Fruit fly (Drosophila melanogaster) whole organism, adult: ENCODE data around the gene Frq2.

Experiments used
- CG11617 ChIP-seq: fragments of 200-800 bp; sonication (Bioruptor generic); optimal IDR thresholded peaks from 2 replicates; lab custom pipeline; 2017; ENCODE audit warnings: mild to moderate bottlenecking, missing biosample characterization, missing genetic modification reagents, missing genetic modification characterization
- CG12768 ChIP-seq: fragments of 200-800 bp; sonication (Bioruptor generic); optimal IDR thresholded peaks from 2 replicates; lab custom pipeline; 2017; ENCODE audit warnings: missing biosample characterization, missing genetic modification characterization, mild to moderate bottlenecking, moderate library complexity, missing genetic modification reagents
- CG14711 ChIP-seq: fragments of 200-800 bp; sonication (Bioruptor generic); optimal IDR thresholded peaks from 2 replicates; lab custom pipeline; 2018; ENCODE audit warnings: missing biosample characterization, mild to moderate bottlenecking, missing genetic modification characterization, moderate library complexity
- CG1620 ChIP-seq: fragments of 200-800 bp; sonication (Bioruptor generic); optimal IDR thresholded peaks from 2 replicates; lab custom pipeline; 2016; ENCODE audit warnings: missing biosample characterization, missing genetic modification characterization
- CG33017 ChIP-seq: fragments of 200-800 bp; sonication (Bioruptor generic); optimal IDR thresholded peaks from 2 replicates; lab custom pipeline; 2018; ENCODE audit warnings: missing biosample characterization, mild to moderate bottlenecking, missing genetic modification characterization, moderate library complexity
- CG5204 ChIP-seq: fragments of 200-800 bp; sonication (Bioruptor generic); optimal IDR thresholded peaks from 2 replicates; lab custom pipeline; 2016; ENCODE audit warnings: missing biosample characterization, missing genetic modification characterization
- CG7045 ChIP-seq: fragments of 200-800 bp; sonication (Bioruptor generic); optimal IDR thresholded peaks from 2 replicates; lab custom pipeline; 2017; ENCODE audit warnings: missing biosample characterization, mild to moderate bottlenecking, missing genetic modification characterization
- CG7101 ChIP-seq: fragments of 200-800 bp; sonication (Bioruptor generic); optimal IDR thresholded peaks from 2 replicates; lab custom pipeline; 2018; ENCODE audit warnings: missing biosample characterization, mild to moderate bottlenecking, missing genetic modification characterization, moderate library complexity
- Clk ChIP-seq: fragments of 200-800 bp; sonication (Bioruptor generic); optimal IDR thresholded peaks from 2 replicates; lab custom pipeline; 2017; ENCODE audit warnings: missing biosample characterization, missing genetic modification characterization
- Crg-1 ChIP-seq: fragments of 200-800 bp; sonication (Bioruptor generic); optimal IDR thresholded peaks from 2 replicates; lab custom pipeline; 2016; ENCODE audit warnings: missing biosample characterization, missing genetic modification characterization
- Hr96 ChIP-seq: fragments of 200-800 bp; sonication (Bioruptor generic); optimal IDR thresholded peaks from 2 replicates; lab custom pipeline; 2016; ENCODE audit warnings: missing biosample characterization, missing genetic modification characterization
- Mnt ChIP-seq: fragments of 200-800 bp; sonication (Bioruptor generic); optimal IDR thresholded peaks from 2 replicates; lab custom pipeline; 2016; ENCODE audit warnings: missing biosample characterization, mild to moderate bottlenecking, missing genetic modification characterization
- bab1 ChIP-seq: fragments of 200-800 bp; sonication (Bioruptor generic); optimal IDR thresholded peaks from 3 replicates; lab custom pipeline; 2019; ENCODE audit warnings: missing biosample characterization, mild to moderate bottlenecking, missing genetic modification characterization, moderate library complexity
- cic ChIP-seq: fragments of 200-800 bp; sonication (Bioruptor generic); optimal IDR thresholded peaks from 2 replicates; lab custom pipeline; 2017; ENCODE audit warnings: missing biosample characterization, mild to moderate bottlenecking, missing genetic modification characterization, moderate library complexity
- cnc ChIP-seq, 2 experiments: fragments of >200 bp; optimal IDR thresholded peaks; 2 replicates each; lab custom pipeline; 2017
- kay ChIP-seq: fragments of 200-800 bp; sonication (Bioruptor generic); peaks from one replicate; lab custom pipeline; 2016; ENCODE audit warnings: missing biosample characterization, missing genetic modification characterization, borderline replicate concordance
- ovo ChIP-seq: fragments of 200-800 bp; sonication (Bioruptor generic); optimal IDR thresholded peaks from 2 replicates; lab custom pipeline; 2016; ENCODE audit warnings: missing biosample characterization, missing genetic modification characterization
- pad ChIP-seq: fragments of 200-800 bp; sonication (Bioruptor generic); optimal IDR thresholded peaks from 3 replicates; lab custom pipeline; 2017; ENCODE audit warnings: missing biosample characterization, missing genetic modification characterization, mild to moderate bottlenecking, moderate library complexity, missing genetic modification reagents
- tj ChIP-seq: fragments of 200-800 bp; sonication (Bioruptor generic); optimal IDR thresholded peaks from 3 replicates; lab custom pipeline; 2017; ENCODE audit warnings: missing biosample characterization, mild to moderate bottlenecking, missing genetic modification characterization, moderate library complexity
- toe ChIP-seq: fragments of 200-800 bp; sonication (Bioruptor generic); optimal IDR thresholded peaks from 2 replicates; lab custom pipeline; 2016; ENCODE audit warnings: missing biosample characterization, missing genetic modification characterization

Frq2 gene

DNA sequence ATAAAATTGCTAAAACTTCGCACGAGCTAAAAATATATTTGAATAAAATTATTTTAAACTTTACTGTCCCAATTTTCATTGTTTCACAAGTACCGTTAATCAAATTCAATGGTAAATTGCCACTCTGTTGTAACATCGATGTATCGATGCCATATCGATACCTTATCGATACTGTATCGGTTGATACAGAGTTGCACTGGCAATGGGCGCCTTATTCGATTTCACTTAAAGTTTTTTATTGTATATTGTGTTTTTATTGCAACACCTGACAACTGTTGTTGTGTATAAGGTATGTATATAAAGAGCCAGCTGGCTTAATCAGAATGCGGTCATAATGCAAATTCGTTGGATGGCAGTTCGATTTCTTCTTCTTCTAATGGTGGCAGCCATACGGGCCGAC lies 39.1 kb upstream of the Frq2 start, which contains the start of gene CG43229:
Gene CG43229 (plus strand): TSS at position 246 of the 400 bp plus-strand sequence.
- TF ChIP-seq CG7101 (no peak), ovo (GFP tag; lab: Kevin White, UChicago) (peak; percentile 3)

DNA sequence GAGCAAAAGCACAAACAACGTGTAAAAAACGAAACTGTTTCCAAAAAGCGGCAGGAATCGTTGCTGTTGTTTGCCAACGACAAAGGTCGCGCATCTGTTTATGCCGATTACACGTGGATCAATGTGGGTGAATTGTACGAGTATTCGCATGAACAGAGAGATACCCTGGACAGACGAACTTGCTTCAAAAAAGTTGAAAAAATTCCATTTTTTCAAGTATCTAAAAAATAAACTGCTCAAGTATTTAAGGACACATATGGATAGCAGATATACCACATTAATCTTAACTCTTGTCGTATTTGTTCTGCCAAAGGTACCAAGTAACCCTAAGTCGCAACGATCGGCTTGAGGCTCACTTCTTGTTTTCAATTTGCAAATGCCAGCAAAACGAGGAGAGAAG lies 37.5 kb upstream of the Frq2 start:
- TF ChIP-seq CG12768 (GFP tag; lab: Kevin White, UChicago) (no peak), kay (GFP tag; lab: Kevin White, UChicago) (no peak), tj (GFP tag; lab: Kevin White, UChicago) (no peak), ovo (GFP tag; lab: Kevin White, UChicago) (no peak), CG11617 (GFP tag; lab: Kevin White, UChicago) (no peak), Hr96 (GFP tag; lab: Kevin White, UChicago) (no peak), toe (GFP tag; lab: Kevin White, UChicago) (no peak), cic (no peak), CG33017 (tag; lab: Kevin White, UChicago) (no peak), CG5204 (GFP tag; lab: Kevin White, UChicago) (no peak), Mnt (no peak), CG14711 (no peak), pad (GFP tag; lab: Kevin White, UChicago) (no peak), CG7045 (GFP tag; lab: Kevin White, UChicago) (no peak), bab1 (no peak), CG1620 (GFP tag; lab: Kevin White, UChicago) (no peak), cnc (optimal IDR thresholded peaks at IDR 0.05; lab: Kevin White, UChicago) (no peak), Crg-1 (no peak)

DNA sequence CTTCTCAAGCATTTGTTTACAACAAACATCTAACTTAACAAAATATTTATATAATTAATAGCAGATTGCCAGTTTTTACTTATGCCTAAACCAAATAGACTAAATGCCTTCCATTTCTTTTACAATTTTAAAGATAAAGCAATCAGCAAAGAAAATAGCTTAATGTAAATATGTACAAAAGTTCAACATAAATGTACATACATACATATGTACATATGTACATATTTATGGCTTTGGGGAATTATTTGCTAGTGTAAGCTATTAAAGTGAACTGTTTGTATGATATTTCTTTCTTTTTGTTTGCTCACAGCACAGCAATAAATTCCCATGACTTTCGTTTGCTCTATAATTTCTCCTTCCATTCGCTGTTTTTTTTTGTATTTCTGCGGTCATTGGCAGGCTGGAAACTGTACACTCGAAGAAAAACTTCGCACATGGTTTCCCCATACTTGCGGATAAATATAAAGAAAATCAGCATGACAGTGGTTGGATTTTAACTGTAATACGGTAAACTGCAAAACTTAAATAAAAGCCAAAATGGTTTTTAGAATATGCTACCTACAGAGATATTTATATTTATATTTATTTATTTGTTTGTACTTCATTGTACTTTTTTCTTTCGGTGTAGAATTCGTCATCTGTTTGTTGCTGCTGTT lies 36.4 kb upstream of the Frq2 start:
- TF ChIP-seq CG7101 (no peak), kay (GFP tag; lab: Kevin White, UChicago) (no peak), pad (GFP tag; lab: Kevin White, UChicago) (no peak), Hr96 (GFP tag; lab: Kevin White, UChicago) (no peak), CG7045 (GFP tag; lab: Kevin White, UChicago) (no peak), CG5204 (GFP tag; lab: Kevin White, UChicago) (no peak), cnc (optimal IDR thresholded peaks at IDR 0.05; lab: Kevin White, UChicago) (no peak), toe (GFP tag; lab: Kevin White, UChicago) (no peak), CG12768 (GFP tag; lab: Kevin White, UChicago) (no peak), CG1620 (GFP tag; lab: Kevin White, UChicago) (no peak), Crg-1 (no peak), CG33017 (tag; lab: Kevin White, UChicago) (no peak), Mnt (no peak), Clk (GFP tag; lab: Kevin White, UChicago) (no peak), cic (no peak)

DNA sequence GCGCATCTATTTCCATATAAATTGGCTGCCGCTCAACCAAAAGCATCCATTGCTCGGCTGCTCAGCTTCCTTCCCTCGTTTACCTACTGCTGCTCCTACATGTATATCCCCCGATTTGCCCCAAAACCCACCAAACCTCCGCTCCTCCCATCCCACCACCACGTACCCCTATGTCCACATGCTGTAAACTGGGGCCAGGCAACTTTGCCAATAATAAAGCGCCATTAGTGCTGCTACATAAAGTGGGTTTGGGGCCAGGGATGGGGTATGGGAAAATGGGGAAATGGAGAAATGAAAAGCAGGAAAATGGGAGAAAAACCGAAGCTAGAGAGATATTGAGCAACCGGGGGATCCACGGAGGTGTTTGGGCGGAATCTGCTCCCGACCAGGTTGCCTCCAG lies 28.1 kb upstream of the Frq2 start:
- TF ChIP-seq cnc (optimal IDR thresholded peaks at IDR 0.05; lab: Kevin White, UChicago) (no peak), CG14711 (no peak)

DNA sequence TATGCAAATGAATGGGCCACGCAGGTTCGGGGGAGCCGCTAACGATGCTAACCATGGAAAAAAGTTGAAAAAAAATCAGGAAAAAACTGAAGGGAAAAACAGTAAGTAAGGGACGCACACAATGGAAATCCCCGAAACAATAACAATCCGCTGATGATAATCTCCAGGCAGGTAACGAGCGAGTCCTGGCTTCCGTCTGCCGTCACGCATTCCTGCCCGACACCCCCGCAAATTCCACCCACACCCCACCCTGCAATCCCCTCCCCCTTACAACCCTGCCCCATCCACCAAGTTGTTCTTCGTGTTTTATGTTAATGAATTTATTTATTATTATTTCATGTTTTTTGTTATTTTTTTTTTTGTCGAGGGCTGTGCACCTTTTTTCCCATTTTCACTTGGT lies 26.1 kb upstream of the Frq2 start:
- TF ChIP-seq CG11617 (GFP tag; lab: Kevin White, UChicago) (no peak), Clk (GFP tag; lab: Kevin White, UChicago) (no peak), CG12768 (GFP tag; lab: Kevin White, UChicago) (no peak), CG7101 (no peak), ovo (GFP tag; lab: Kevin White, UChicago) (no peak), bab1 (no peak)

DNA sequence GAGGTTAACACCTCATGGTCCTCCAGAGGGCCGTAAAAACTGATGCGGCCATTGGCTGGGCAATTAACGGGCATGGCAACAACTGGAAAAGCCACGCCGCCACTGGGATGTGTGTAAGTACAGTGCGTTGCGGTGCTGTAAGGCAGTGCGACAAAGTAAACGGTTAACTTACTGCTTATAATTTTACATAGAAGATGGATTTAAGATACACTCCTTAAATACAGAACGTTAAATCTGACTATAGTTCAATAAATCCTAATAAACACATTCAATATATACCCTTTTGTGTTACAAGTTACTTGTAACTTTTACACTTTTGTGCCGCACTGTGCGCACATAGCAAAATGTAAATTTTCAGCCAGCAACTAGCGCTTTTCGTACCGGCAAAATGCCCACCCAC lies 24.4 kb upstream of the Frq2 start:
- TF ChIP-seq CG12768 (GFP tag; lab: Kevin White, UChicago): no peak
- TF ChIP-seq CG5204 (GFP tag; lab: Kevin White, UChicago): no peak
- no peak for TF ChIP-seq kay (GFP tag; lab: Kevin White, UChicago)
- no peak for TF ChIP-seq Mnt
- no peak for TF ChIP-seq pad (GFP tag; lab: Kevin White, UChicago)
- no peak for TF ChIP-seq ovo (GFP tag; lab: Kevin White, UChicago)
- no peak for TF ChIP-seq toe (GFP tag; lab: Kevin White, UChicago)
- TF ChIP-seq CG33017 (tag; lab: Kevin White, UChicago): no peak
- no peak for TF ChIP-seq Clk (GFP tag; lab: Kevin White, UChicago)

DNA sequence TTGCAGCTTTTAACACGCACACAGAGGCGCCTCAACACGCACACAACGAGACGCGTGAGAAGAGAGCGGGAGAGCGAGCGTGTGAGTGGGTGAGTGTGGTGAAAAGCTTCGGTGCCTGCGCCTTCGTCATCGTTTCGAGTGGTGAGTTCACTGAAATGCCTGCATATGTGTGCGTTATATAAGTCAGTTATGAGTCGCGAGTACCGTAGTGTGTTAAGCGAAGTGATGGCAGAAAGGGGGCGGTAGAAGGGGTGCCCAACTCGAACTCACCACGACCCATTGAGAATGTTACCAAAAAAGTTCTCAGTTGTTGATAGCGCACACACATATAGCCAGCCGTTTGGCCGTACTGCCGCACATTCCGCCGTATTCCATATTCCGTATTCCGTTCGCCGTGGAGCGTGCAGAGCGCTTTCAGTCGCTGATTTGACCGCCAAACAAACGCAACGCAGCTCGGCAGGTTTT lies 22.4 kb upstream of the Frq2 start, which contains the start of gene Frq1:
Gene Frq1 (plus strand): TSS at position 415 of the 465 bp plus-strand sequence.
- TF ChIP-seq pad (GFP tag; lab: Kevin White, UChicago) (no peak), bab1 (no peak), Mnt (no peak), CG7045 (GFP tag; lab: Kevin White, UChicago) (no peak), CG12768 (GFP tag; lab: Kevin White, UChicago) (no peak), CG5204 (GFP tag; lab: Kevin White, UChicago) (no peak), cnc (optimal IDR thresholded peaks at IDR 0.05; lab: Kevin White, UChicago) (no peak), Hr96 (GFP tag; lab: Kevin White, UChicago) (no peak)
